Worm (Caenorhabditis elegans) whole organism, L3 larva: Measurements from ENCODE around the gene nhr-269.

Experiments used
- ZK546.5 ChIP-seq: sonication (generic microtip); optimal IDR thresholded peaks from 2 replicates; lab custom pipeline; 2017; ENCODE audit warnings: missing biosample characterization, missing genetic modification characterization
- lin-15B ChIP-seq: fragments of 150-350 bp; optimal IDR thresholded peaks from 2 replicates; lab custom pipeline; 2014; ENCODE audit warnings: missing biosample characterization, missing genetic modification characterization
- lin-39 ChIP-seq: fragments of 150-350 bp; optimal IDR thresholded peaks from 2 replicates; lab custom pipeline; 2018; ENCODE audit warnings: missing biosample characterization, missing genetic modification reagents, missing genetic modification characterization
- snpc-4 ChIP-seq: fragments of 150-350 bp; optimal IDR thresholded peaks from 2 replicates; lab custom pipeline; 2014; ENCODE audit warnings: missing biosample characterization, missing genetic modification characterization
- ztf-11 ChIP-seq: fragments of 150-350 bp; optimal IDR thresholded peaks from 2 replicates; lab custom pipeline; 2014; ENCODE audit warnings: missing biosample characterization, missing genetic modification characterization

DNA sequence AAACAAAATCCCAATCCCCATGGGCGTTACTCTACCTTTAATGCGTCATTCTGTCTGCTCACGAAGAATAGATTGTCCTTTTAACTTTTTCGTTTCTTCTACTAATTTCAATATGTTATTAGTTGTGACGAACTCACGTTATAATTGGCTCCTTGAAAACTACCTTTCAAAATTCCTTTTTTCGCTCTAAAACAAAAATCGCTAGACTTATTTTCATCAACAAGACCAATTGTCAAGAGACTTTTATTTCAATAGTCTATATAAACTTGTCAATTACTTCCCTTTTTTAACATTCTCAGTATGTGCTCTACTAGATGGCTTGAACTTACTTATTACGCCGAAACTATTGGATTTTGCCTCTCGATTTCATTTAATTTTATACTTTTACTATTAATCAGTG lies 15.1 kb upstream of the nhr-269 start, which contains the start of gene str-102:
- no peak for TF ChIP-seq ztf-11 (tag; lab: Kevin White, UChicago)
- TF ChIP-seq lin-15B (tag; lab: Kevin White, UChicago): no peak
- no peak for TF ChIP-seq lin-39
- TF ChIP-seq snpc-4: no peak
- TF ChIP-seq ZK546.5 (tag; lab: Kevin White, UChicago): no peak
